Worm (Caenorhabditis elegans) whole organism, L4/young adult: Measurements from ENCODE around the gene col-146.

Experiments
- W03F9.2 ChIP-seq: fragments of 150-350 bp; optimal IDR thresholded peaks from 2 replicates; lab custom pipeline; 2014; ENCODE audit warnings: missing biosample characterization, missing genetic modification characterization
- dao-5 ChIP-seq: sonication (generic microtip); optimal IDR thresholded peaks from 2 replicates; lab custom pipeline; 2016; ENCODE audit warnings: missing genotype, missing genetic modification characterization, moderate library complexity, missing compliant biosample characterization
- him-1 ChIP-seq: sonication (generic microtip); optimal IDR thresholded peaks from 2 replicates; lab custom pipeline; 2016; ENCODE audit warnings: missing genotype, missing genetic modification reagents, missing genetic modification characterization, missing compliant biosample characterization

- no peak for TF ChIP-seq W03F9.2 (tag; lab: Kevin White, UChicago)
- no peak for TF ChIP-seq dao-5 (tag; lab: Kevin White, UChicago)
- TF ChIP-seq him-1 (tag; lab: Kevin White, UChicago), result no peak
These were observed 9.9 kb upstream of the col-146 start, which contains the start of gene idpc-6 for ce11 chrV:9619850-9620249.
